Worm (Caenorhabditis elegans) whole organism, late embryonic: ENCODE results near the gene ccar-1.

Source experiments
- C08G9.2 ChIP-seq: sonication (generic microtip); optimal IDR thresholded peaks from 2 replicates; lab custom pipeline; 2016; ENCODE audit warnings: mild to moderate bottlenecking, missing genetic modification characterization, moderate library complexity, missing compliant biosample characterization
- C38D4.7 ChIP-seq: fragments of 200-800 bp; sonication (Bioruptor generic); optimal IDR thresholded peaks from 2 replicates; lab custom pipeline; 2018; ENCODE audit warnings: mild to moderate bottlenecking, missing genetic modification characterization, moderate library complexity, missing compliant biosample characterization
- K02D7.2 ChIP-seq: sonication (generic microtip); optimal IDR thresholded peaks from 2 replicates; lab custom pipeline; 2017; ENCODE audit warnings: mild to moderate bottlenecking, missing genetic modification characterization, missing compliant biosample characterization
- Y22D7AL.16 ChIP-seq: sonication (generic microtip); optimal IDR thresholded peaks from 2 replicates; lab custom pipeline; 2016; ENCODE audit warnings: missing genetic modification characterization, missing compliant biosample characterization
- ceh-14 ChIP-seq: sonication (generic microtip); optimal IDR thresholded peaks from 2 replicates; lab custom pipeline; 2016; ENCODE audit warnings: missing genotype, missing genetic modification characterization, missing compliant biosample characterization
- ceh-19 ChIP-seq: fragments of 200-800 bp; sonication (Bioruptor generic); optimal IDR thresholded peaks from 2 replicates; lab custom pipeline; 2018; ENCODE audit warnings: mild to moderate bottlenecking, missing genetic modification characterization, missing compliant biosample characterization
- ceh-2 ChIP-seq: sonication (generic microtip); optimal IDR thresholded peaks from 2 replicates; lab custom pipeline; 2016; ENCODE audit warnings: missing genotype, missing genetic modification characterization, missing compliant biosample characterization
- ceh-22 ChIP-seq: sonication (generic microtip); optimal IDR thresholded peaks from 2 replicates; lab custom pipeline; 2017; ENCODE audit warnings: missing biosample characterization, missing genetic modification characterization
- ceh-24 ChIP-seq: sonication (generic microtip); optimal IDR thresholded peaks from 2 replicates; lab custom pipeline; 2016; ENCODE audit warnings: mild to moderate bottlenecking, missing genetic modification characterization, missing compliant biosample characterization
- ceh-30 ChIP-seq: fragments of 150-350 bp; optimal IDR thresholded peaks from 2 replicates; lab custom pipeline; 2014; ENCODE audit warnings: missing biosample characterization, missing genetic modification characterization
- ceh-45 ChIP-seq: fragments of 200-800 bp; sonication (Bioruptor generic); IDR thresholded peaks from 2 replicates; pipeline ENCODE4 v1.3.6; 2022; ENCODE audit warnings: missing genetic modification reagents, missing genetic modification characterization, missing compliant biosample characterization
- ceh-48 ChIP-seq: sonication (generic microtip); optimal IDR thresholded peaks from 2 replicates; lab custom pipeline; 2016; ENCODE audit warnings: missing genetic modification characterization, inconsistent platforms, missing compliant biosample characterization
- ceh-6 ChIP-seq: fragments of 200-800 bp; sonication (Bioruptor generic); optimal IDR thresholded peaks from 2 replicates; lab custom pipeline; 2018; ENCODE audit warnings: mild to moderate bottlenecking, missing genetic modification characterization, missing compliant biosample characterization
- ceh-9 ChIP-seq: sonication (generic microtip); optimal IDR thresholded peaks from 2 replicates; lab custom pipeline; 2016; ENCODE audit warnings: mild to moderate bottlenecking, missing genetic modification characterization, inconsistent platforms, missing compliant biosample characterization
- dmd-4 ChIP-seq: sonication (generic microtip); optimal IDR thresholded peaks from 2 replicates; lab custom pipeline; 2016; ENCODE audit warnings: borderline replicate concordance, missing genetic modification characterization, missing compliant biosample characterization
- fax-1 ChIP-seq: sonication (generic microtip); optimal IDR thresholded peaks from 2 replicates; lab custom pipeline; 2016; ENCODE audit warnings: missing genotype, missing genetic modification characterization, missing compliant biosample characterization
- fkh-6 ChIP-seq: sonication (generic microtip); optimal IDR thresholded peaks from 2 replicates; lab custom pipeline; 2016; ENCODE audit warnings: missing genetic modification characterization, missing compliant biosample characterization
- hlh-30 ChIP-seq: sonication (generic microtip); optimal IDR thresholded peaks from 2 replicates; lab custom pipeline; 2017; ENCODE audit warnings: antibody characterized with exemption, missing genetic modification characterization, missing compliant biosample characterization; ENCODE audit not compliant: insufficient read depth
- hlh-6 ChIP-seq: sonication (generic microtip); optimal IDR thresholded peaks from 2 replicates; lab custom pipeline; 2016; ENCODE audit warnings: missing genotype, missing genetic modification characterization, missing compliant biosample characterization
- lin-11 ChIP-seq: fragments of 200-800 bp; sonication (Bioruptor generic); optimal IDR thresholded peaks from 2 replicates; lab custom pipeline; 2018; ENCODE audit warnings: mild to moderate bottlenecking, missing genetic modification characterization, missing compliant biosample characterization
- madf-2 ChIP-seq: sonication (generic microtip); optimal IDR thresholded peaks from 2 replicates; lab custom pipeline; 2017; ENCODE audit warnings: missing genetic modification characterization, missing compliant biosample characterization
- nhr-11 ChIP-seq: fragments of 150-350 bp; optimal IDR thresholded peaks from 2 replicates; lab custom pipeline; 2014; ENCODE audit warnings: missing biosample characterization, missing genetic modification characterization
- odd-2 ChIP-seq: sonication (generic microtip); optimal IDR thresholded peaks from 2 replicates; lab custom pipeline; 2017; ENCODE audit warnings: antibody characterized with exemption, mild to moderate bottlenecking, missing genetic modification characterization, missing compliant biosample characterization
- pag-3 ChIP-seq: sonication (generic microtip); optimal IDR thresholded peaks from 2 replicates; lab custom pipeline; 2016; ENCODE audit warnings: missing compliant biosample characterization, missing genetic modification characterization, borderline replicate concordance
- pat-9 ChIP-seq: fragments of 200-800 bp; sonication (Bioruptor generic); optimal IDR thresholded peaks from 2 replicates; lab custom pipeline; 2018; ENCODE audit warnings: mild to moderate bottlenecking, missing genetic modification characterization, moderate library complexity, missing compliant biosample characterization
- pax-1 ChIP-seq: fragments of 150-350 bp; optimal IDR thresholded peaks from 2 replicates; lab custom pipeline; 2014; ENCODE audit warnings: missing biosample characterization, missing genetic modification characterization
- pros-1 ChIP-seq: fragments of 150-350 bp; optimal IDR thresholded peaks from 2 replicates; lab custom pipeline; 2014; ENCODE audit warnings: missing biosample characterization, missing genetic modification reagents, missing genetic modification characterization
- ref-2 ChIP-seq: sonication (generic microtip); optimal IDR thresholded peaks from 2 replicates; lab custom pipeline; 2016; ENCODE audit warnings: missing genetic modification characterization, missing compliant biosample characterization
- sdc-2 ChIP-seq: sonication (generic microtip); optimal IDR thresholded peaks from 2 replicates; lab custom pipeline; 2016; ENCODE audit warnings: missing genotype, missing genetic modification characterization, missing compliant biosample characterization
- sox-2 ChIP-seq: fragments of 200-800 bp; sonication (Bioruptor generic); IDR thresholded peaks from 2 replicates; pipeline ENCODE4 v1.3.6; 2022; ENCODE audit warnings: missing genetic modification reagents, missing genetic modification characterization, missing compliant biosample characterization
- sox-4 ChIP-seq: sonication (generic microtip); optimal IDR thresholded peaks from 2 replicates; lab custom pipeline; 2017; ENCODE audit warnings: mild to moderate bottlenecking, missing genetic modification characterization, inconsistent platforms, missing compliant biosample characterization
- syd-9 ChIP-seq: sonication (generic microtip); optimal IDR thresholded peaks from 2 replicates; lab custom pipeline; 2016; ENCODE audit warnings: mild to moderate bottlenecking, missing genetic modification characterization, moderate library complexity, missing compliant biosample characterization
- ttx-3 ChIP-seq: sonication (generic microtip); optimal IDR thresholded peaks from 2 replicates; lab custom pipeline; 2016; ENCODE audit warnings: missing genetic modification reagents, missing genetic modification characterization, missing compliant biosample characterization
- unc-42 ChIP-seq: sonication (generic microtip); optimal IDR thresholded peaks from 2 replicates; lab custom pipeline; 2016; ENCODE audit warnings: missing genotype, missing genetic modification characterization, missing compliant biosample characterization
- unc-86 ChIP-seq: sonication (generic microtip); optimal IDR thresholded peaks from 2 replicates; lab custom pipeline; 2016; ENCODE audit warnings: missing genetic modification characterization, missing compliant biosample characterization
- zip-5 ChIP-seq: sonication (generic microtip); optimal IDR thresholded peaks from 2 replicates; lab custom pipeline; 2016; ENCODE audit warnings: missing genetic modification characterization, missing compliant biosample characterization
- ztf-16 ChIP-seq: sonication (generic microtip); optimal IDR thresholded peaks from 2 replicates; lab custom pipeline; 2017; ENCODE audit warnings: missing genetic modification characterization, missing compliant biosample characterization

Gene ccar-1

ce11 chrIV:14106274-14106673 lies 34.9 kb downstream of the ccar-1 start, which contains the start of gene ins-34:
Gene ins-34 (plus strand): TSS chrIV:14106574.
- TF ChIP-seq ceh-9 (tag; lab: Kevin White, UChicago) (no peak), nhr-11 (tag; lab: Kevin White, UChicago) (no peak), fkh-6 (no peak), sox-4 (tag; lab: Kevin White, UChicago) (no peak), pag-3 (tag; lab: Kevin White, UChicago) (no peak), C38D4.7 (GFP tag; lab: Kevin White, UChicago) (no peak), sdc-2 (tag; lab: Kevin White, UChicago) (no peak), ttx-3 (tag; lab: Kevin White, UChicago) (no peak)

ce11 chrIV:14107647-14108046 lies 36.3 kb downstream of the ccar-1 start:
- TF ChIP-seq K02D7.2 = no peak

- no peak for TF ChIP-seq ceh-22 (tag; lab: Kevin White, UChicago)
- no peak for TF ChIP-seq ceh-9 (tag; lab: Kevin White, UChicago)
- no peak for TF ChIP-seq ceh-19 (GFP tag; lab: Kevin White, UChicago)
- no peak for TF ChIP-seq ttx-3 (tag; lab: Kevin White, UChicago)
- no peak for TF ChIP-seq ceh-30
- no peak for TF ChIP-seq nhr-11 (tag; lab: Kevin White, UChicago)
- no peak for TF ChIP-seq ztf-16
- TF ChIP-seq lin-11 = no peak
- no peak for TF ChIP-seq pax-1 (tag; lab: Kevin White, UChicago)
- TF ChIP-seq pag-3 (tag; lab: Kevin White, UChicago) = no peak
- TF ChIP-seq dmd-4 (tag; lab: Kevin White, UChicago) = no peak
- TF ChIP-seq ceh-48 = no peak
- no peak for TF ChIP-seq ceh-45 (GFP tag; lab: Robert Waterston, UW)
- TF ChIP-seq fax-1 (tag; lab: Kevin White, UChicago) = no peak
- TF ChIP-seq zip-5 = no peak
- TF ChIP-seq pros-1 = no peak
Measured at ce11 chrIV:14113621-14114020, 42.3 kb downstream of the ccar-1 start.

ce11 chrIV:14114357-14114756 lies 43.0 kb downstream of the ccar-1 start:
- no peak for TF ChIP-seq ref-2 (tag; lab: Kevin White, UChicago)
- no peak for TF ChIP-seq lin-11
- TF ChIP-seq ceh-14 (tag; lab: Kevin White, UChicago) = no peak
- no peak for TF ChIP-seq syd-9 (tag; lab: Kevin White, UChicago)
- TF ChIP-seq Y22D7AL.16 (tag; lab: Kevin White, UChicago) = no peak
- no peak for TF ChIP-seq ceh-48
- no peak for TF ChIP-seq odd-2 (tag; lab: Kevin White, UChicago)
- no peak for TF ChIP-seq zip-5
- no peak for TF ChIP-seq ceh-6
- no peak for TF ChIP-seq dmd-4 (tag; lab: Kevin White, UChicago)
- TF ChIP-seq madf-2 (tag; lab: Kevin White, UChicago) = no peak
- TF ChIP-seq unc-42 (tag; lab: Kevin White, UChicago) = no peak
- TF ChIP-seq ceh-24 (tag; lab: Kevin White, UChicago) = no peak
- no peak for TF ChIP-seq hlh-30 (tag; lab: Kevin White, UChicago)
- no peak for TF ChIP-seq sox-2

- TF ChIP-seq ttx-3 (tag; lab: Kevin White, UChicago) (no peak), nhr-11 (tag; lab: Kevin White, UChicago) (no peak), lin-11 (no peak)
Measured at ce11 chrIV:14115045-14115444, 43.7 kb downstream of the ccar-1 start.

- TF ChIP-seq ceh-48 (no peak), ceh-2 (tag; lab: Kevin White, UChicago) (no peak), hlh-6 (tag; lab: Kevin White, UChicago) (no peak), pat-9 (tag; lab: Kevin White, UChicago) (no peak), C08G9.2 (no peak), unc-86 (tag; lab: Kevin White, UChicago) (no peak)
Measured at ce11 chrIV:14115556-14115955, 44.2 kb downstream of the ccar-1 start.
